Worm (Caenorhabditis elegans): ENCODE data around the gene fbxb-62.
"Not testable (repeated sequence)": the region's sequence is repeated elsewhere in the genome, so short reads cannot be mapped to it uniquely, and the experiment has no call there.

Gene fbxb-62

DNA sequence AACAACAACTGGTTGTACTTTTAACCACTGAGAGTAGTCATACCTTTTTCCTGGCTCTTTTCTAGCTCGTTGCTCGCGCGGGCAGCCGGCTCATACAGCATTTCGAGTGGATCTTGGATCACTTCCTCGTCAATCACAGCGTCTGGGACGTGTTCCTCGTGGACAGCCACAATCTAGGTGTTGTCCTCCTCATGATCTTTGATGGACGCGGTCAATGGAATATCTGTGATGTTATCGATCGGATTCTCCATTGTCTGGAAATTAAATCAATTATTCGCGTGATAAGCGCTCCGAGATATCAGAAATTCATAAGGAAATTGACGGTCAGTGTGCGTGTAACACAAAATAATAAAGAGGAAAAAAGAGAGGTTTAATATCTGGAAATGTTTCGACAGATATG is 21.9 kb downstream of the fbxb-62 start, which contains the start of gene F21D9.8:
TSS of gene F21D9.8 (minus strand) at position 101 of the 400 bp plus-strand sequence.
- TF ChIP-seq T22C8.4 (GFP tag; IDR thresholded peaks at IDR 0.05) (no peak), ztf-29 (GFP tag; IDR thresholded peaks at IDR 0.05) (no peak), ztf-23 (GFP tag; IDR thresholded peaks at IDR 0.05) (no peak), klf-2 (GFP tag; conservative IDR thresholded peaks at IDR 0.05) (no peak), flt-1 (GFP tag; IDR thresholded peaks at IDR 0.05) (no peak), cog-1 (tag; optimal IDR thresholded peaks at IDR 0.05) (no peak), tab-1 (GFP tag; IDR thresholded peaks at IDR 0.05) (no peak), med-1 (GFP tag; optimal IDR thresholded peaks at IDR 0.05; ENCODE audit: insufficient read depth) (no peak), ref-1 (GFP tag; conservative IDR thresholded peaks at IDR 0.05) (no peak)

- TF ChIP-seq T22C8.4 (GFP tag; IDR thresholded peaks at IDR 0.05) (no peak), med-1 (GFP tag; optimal IDR thresholded peaks at IDR 0.05; ENCODE audit: insufficient read depth) (no peak), tab-1 (GFP tag; IDR thresholded peaks at IDR 0.05) (no peak), ztf-23 (GFP tag; IDR thresholded peaks at IDR 0.05) (no peak), ztf-29 (GFP tag; IDR thresholded peaks at IDR 0.05) (no peak), klf-2 (GFP tag; conservative IDR thresholded peaks at IDR 0.05) (no peak), ref-1 (GFP tag; conservative IDR thresholded peaks at IDR 0.05) (no peak), flt-1 (GFP tag; IDR thresholded peaks at IDR 0.05) (no peak), cog-1 (tag; optimal IDR thresholded peaks at IDR 0.05) (no peak)
Measured at ce11 chrV:19278488-19278887, 23.3 kb downstream of the fbxb-62 start.

DNA sequence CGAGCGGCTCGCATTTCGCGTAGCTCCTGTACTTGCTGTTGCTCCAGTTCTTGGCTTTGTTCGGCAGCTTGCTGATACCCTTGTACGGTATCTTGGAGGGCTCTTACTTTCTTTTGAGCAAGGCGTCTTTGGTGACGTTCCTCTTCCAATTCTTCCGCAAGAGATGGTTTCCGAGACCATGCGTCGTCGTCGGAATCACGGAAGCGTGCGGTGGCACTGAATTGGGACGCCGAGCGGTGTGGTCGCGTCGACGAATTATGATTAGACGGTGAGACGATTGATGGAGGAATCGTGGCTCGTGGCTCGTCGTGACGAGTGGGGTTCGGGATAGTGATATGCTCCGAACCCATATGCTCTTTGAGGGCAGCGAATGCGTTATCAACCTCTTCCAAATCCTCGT is 25.5 kb downstream of the fbxb-62 start:
- TF ChIP-seq flt-1 (GFP tag; IDR thresholded peaks at IDR 0.05) (no peak), klf-2 (GFP tag; conservative IDR thresholded peaks at IDR 0.05) (no peak), ztf-29 (GFP tag; IDR thresholded peaks at IDR 0.05) (no peak), cog-1 (tag; optimal IDR thresholded peaks at IDR 0.05) (no peak), tab-1 (GFP tag; IDR thresholded peaks at IDR 0.05) (no peak)

- not testable (repeated sequence) for TF ChIP-seq cog-1 (tag; optimal IDR thresholded peaks at IDR 0.05); T22C8.4 (GFP tag; IDR thresholded peaks at IDR 0.05); ztf-23 (GFP tag; IDR thresholded peaks at IDR 0.05)
Measured at ce11 chrV:19264148-19264547, 37.7 kb downstream of the fbxb-62 start, which contains the start of gene F21D9.1. Gene F21D9.1, plus strand, starts transcription at chrV:19264448.

- TF ChIP-seq cog-1 (tag; optimal IDR thresholded peaks at IDR 0.05) (no peak), med-1 (GFP tag; optimal IDR thresholded peaks at IDR 0.05; ENCODE audit: insufficient read depth) (no peak), tab-1 (GFP tag; IDR thresholded peaks at IDR 0.05) (no peak), T22C8.4 (GFP tag; IDR thresholded peaks at IDR 0.05) (no peak), flt-1 (GFP tag; IDR thresholded peaks at IDR 0.05) (no peak), ztf-29 (GFP tag; IDR thresholded peaks at IDR 0.05) (no peak), klf-2 (GFP tag; conservative IDR thresholded peaks at IDR 0.05) (no peak), ref-1 (GFP tag; conservative IDR thresholded peaks at IDR 0.05) (no peak), ztf-23 (GFP tag; IDR thresholded peaks at IDR 0.05) (no peak)
Measured at ce11 chrV:19262349-19262748, 39.5 kb downstream of the fbxb-62 start, which contains the start of gene F21D9.2. Gene F21D9.2, minus strand, starts transcription at chrV:19262449.

- TF ChIP-seq tab-1 (GFP tag; IDR thresholded peaks at IDR 0.05) (no peak), flt-1 (GFP tag; IDR thresholded peaks at IDR 0.05) (no peak), T22C8.4 (GFP tag; IDR thresholded peaks at IDR 0.05) (no peak), ref-1 (GFP tag; conservative IDR thresholded peaks at IDR 0.05) (no peak), cog-1 (tag; optimal IDR thresholded peaks at IDR 0.05) (no peak), med-1 (GFP tag; optimal IDR thresholded peaks at IDR 0.05; ENCODE audit: insufficient read depth) (no peak), ztf-29 (GFP tag; IDR thresholded peaks at IDR 0.05) (no peak), ztf-23 (GFP tag; IDR thresholded peaks at IDR 0.05) (no peak)
Measured at ce11 chrV:19260686-19261085, 41.1 kb downstream of the fbxb-62 start.

- TF ChIP-seq T22C8.4 (GFP tag; IDR thresholded peaks at IDR 0.05) (no peak), ztf-23 (GFP tag; IDR thresholded peaks at IDR 0.05) (no peak), med-1 (GFP tag; optimal IDR thresholded peaks at IDR 0.05; ENCODE audit: insufficient read depth) (no peak), tab-1 (GFP tag; IDR thresholded peaks at IDR 0.05) (no peak), flt-1 (GFP tag; IDR thresholded peaks at IDR 0.05) (no peak), ztf-29 (GFP tag; IDR thresholded peaks at IDR 0.05) (no peak), klf-2 (GFP tag; conservative IDR thresholded peaks at IDR 0.05) (no peak), cog-1 (tag; optimal IDR thresholded peaks at IDR 0.05) (no peak), ref-1 (GFP tag; conservative IDR thresholded peaks at IDR 0.05) (no peak)
Measured at ce11 chrV:19259403-19259802, 42.4 kb downstream of the fbxb-62 start.

DNA sequence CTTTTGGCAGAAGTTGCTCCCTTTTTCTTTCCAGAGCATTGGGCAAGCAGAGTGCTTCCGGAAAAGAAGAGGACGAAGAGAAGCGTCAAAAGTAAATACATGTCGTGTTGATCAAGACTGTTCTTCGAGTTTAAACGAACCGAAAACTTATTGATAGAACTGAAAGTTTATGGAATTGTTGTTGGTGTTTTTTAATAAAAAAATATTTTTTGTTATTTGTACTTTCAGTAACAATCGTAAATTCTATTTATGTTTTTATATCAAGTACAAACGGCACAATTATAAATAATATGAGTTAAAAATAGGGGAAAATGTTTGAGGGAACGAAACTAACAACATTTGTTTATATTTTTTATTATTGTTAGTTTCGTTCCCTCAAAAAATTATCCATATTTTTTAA is 44.2 kb downstream of the fbxb-62 start, which contains the start of gene F21D9.3:
TSS of gene F21D9.3 (minus strand) at position 101 of the 400 bp plus-strand sequence.
- no peak for TF ChIP-seq tab-1 (GFP tag; IDR thresholded peaks at IDR 0.05)
- no peak for TF ChIP-seq cog-1 (tag; optimal IDR thresholded peaks at IDR 0.05)
- TF ChIP-seq ref-1 (GFP tag; conservative IDR thresholded peaks at IDR 0.05): no peak
- TF ChIP-seq T22C8.4 (GFP tag; IDR thresholded peaks at IDR 0.05): no peak
- TF ChIP-seq ztf-23 (GFP tag; IDR thresholded peaks at IDR 0.05): no peak
- TF ChIP-seq ztf-29 (GFP tag; IDR thresholded peaks at IDR 0.05): no peak
- no peak for TF ChIP-seq klf-2 (GFP tag; conservative IDR thresholded peaks at IDR 0.05)
- TF ChIP-seq med-1 (GFP tag; optimal IDR thresholded peaks at IDR 0.05; ENCODE audit: insufficient read depth): no peak
- TF ChIP-seq flt-1 (GFP tag; IDR thresholded peaks at IDR 0.05): no peak

ce11 chrV:19253520-19253919 is 48.3 kb downstream of the fbxb-62 start, which contains the start of gene F21D9.4:
Gene F21D9.4, plus strand, starts transcription at chrV:19253820.
- TF ChIP-seq ref-1 (GFP tag; conservative IDR thresholded peaks at IDR 0.05) (no peak), flt-1 (GFP tag; IDR thresholded peaks at IDR 0.05) (no peak), T22C8.4 (GFP tag; IDR thresholded peaks at IDR 0.05) (no peak), cog-1 (tag; optimal IDR thresholded peaks at IDR 0.05) (no peak), med-1 (GFP tag; optimal IDR thresholded peaks at IDR 0.05; ENCODE audit: insufficient read depth) (no peak)

DNA sequence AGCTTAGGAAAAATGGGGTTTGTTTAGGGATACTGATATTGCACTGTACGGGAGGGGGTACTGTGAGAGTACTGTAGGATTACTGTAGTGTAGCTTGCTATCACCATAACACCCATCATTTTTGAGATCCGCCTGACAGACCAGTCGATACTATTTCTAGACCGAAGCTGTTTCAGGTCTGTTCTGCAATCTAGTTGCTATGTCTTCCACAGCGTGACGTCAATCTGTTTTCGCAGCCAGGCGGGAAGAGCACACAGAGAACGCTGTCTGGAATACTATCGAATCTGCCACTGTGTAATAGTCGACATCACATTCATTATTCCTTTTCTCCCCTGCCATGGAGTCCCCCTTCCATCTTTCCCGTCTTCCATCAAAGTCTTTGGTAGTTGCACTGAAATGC is 50.0 kb downstream of the fbxb-62 start, which contains the start of gene F21D9.11:
TSS of gene F21D9.11 (plus strand) at position 301 of the 400 bp plus-strand sequence.
- TF ChIP-seq cog-1 (tag; optimal IDR thresholded peaks at IDR 0.05) (no peak), T22C8.4 (GFP tag; IDR thresholded peaks at IDR 0.05) (no peak), flt-1 (GFP tag; IDR thresholded peaks at IDR 0.05) (no peak)

Measured in whole organism, midembryonic.